Worm (Caenorhabditis elegans): Measurements from ENCODE around the gene ZK616.1.

DNA sequence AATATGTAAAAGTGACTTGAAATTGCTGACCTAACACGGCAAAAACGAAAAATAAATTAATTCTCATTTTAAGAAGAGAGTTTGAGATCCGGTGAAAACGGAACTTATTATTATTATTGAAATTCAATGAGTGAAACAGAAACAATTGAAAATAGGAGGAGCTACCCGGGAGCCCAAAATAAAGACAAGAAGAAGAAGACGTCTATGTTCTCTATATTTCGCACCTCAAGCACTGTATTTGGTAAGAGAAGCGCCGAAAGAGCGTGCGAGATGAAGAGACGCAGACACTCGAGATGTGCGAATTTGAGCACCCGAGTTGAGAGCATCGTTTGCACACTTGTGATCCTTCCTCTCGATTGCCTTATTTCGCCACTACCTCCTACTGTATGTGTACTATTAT is 15.0 kb downstream of the ZK616.1 start, which contains the start of gene spp-7:
- TF ChIP-seq him-1 (tag; optimal IDR thresholded peaks at IDR 0.05) (no peak), dao-5 (tag; optimal IDR thresholded peaks at IDR 0.05) (no peak), W03F9.2 (tag; optimal IDR thresholded peaks at IDR 0.05) (no peak)

All from whole organism, L4/young adult.